Worm (Caenorhabditis elegans) whole organism, L1 larva: ENCODE results near the gene F35C11.3.

Source experiments
- Y116A8C.19 ChIP-seq: sonication (generic microtip); optimal IDR thresholded peaks from 2 replicates; lab custom pipeline; 2016; ENCODE audit warnings: missing compliant biosample characterization, missing genetic modification characterization, borderline replicate concordance
- aly-2 ChIP-seq: fragments of 150-350 bp; optimal IDR thresholded peaks from 2 replicates; lab custom pipeline; 2014; ENCODE audit warnings: missing biosample characterization, missing genetic modification characterization
- blmp-1 ChIP-seq: fragments of 150-350 bp; optimal IDR thresholded peaks from 2 replicates; lab custom pipeline; 2014; ENCODE audit warnings: missing biosample characterization, missing genetic modification characterization
- ceh-8 ChIP-seq: fragments of 200-800 bp; sonication (Bioruptor generic); optimal IDR thresholded peaks from 2 replicates; lab custom pipeline; 2018; ENCODE audit warnings: mild to moderate bottlenecking, missing genetic modification characterization, moderate library complexity, missing compliant biosample characterization
- ces-1 ChIP-seq: fragments of 150-350 bp; optimal IDR thresholded peaks from 2 replicates; lab custom pipeline; 2014; ENCODE audit warnings: missing biosample characterization, missing genetic modification reagents, missing genetic modification characterization
- dpl-1 ChIP-seq, 3 experiments: fragments of 150-350 bp in 2 of 3; sonication (generic microtip) in 1 of 3; optimal IDR thresholded peaks; 2 replicates each; lab custom pipeline; 2014 to 2017; ENCODE audit warnings: missing biosample characterization in 3 of 3, missing genetic modification characterization in 3 of 3, missing genetic modification reagents in 3 of 3
- dsc-1 ChIP-seq: sonication (generic microtip); optimal IDR thresholded peaks from 2 replicates; lab custom pipeline; 2016; ENCODE audit warnings: mild to moderate bottlenecking, missing genetic modification characterization, missing compliant biosample characterization
- efl-3 ChIP-seq: fragments of 200-800 bp; sonication (Bioruptor generic); optimal IDR thresholded peaks from 2 replicates; lab custom pipeline; 2018; ENCODE audit warnings: mild to moderate bottlenecking, missing genetic modification characterization, missing compliant biosample characterization
- elt-2 ChIP-seq: sonication (generic microtip); optimal IDR thresholded peaks from 2 replicates; lab custom pipeline; 2016; ENCODE audit warnings: missing genetic modification characterization, mild to moderate bottlenecking, inconsistent platforms, missing compliant biosample characterization, missing genetic modification reagents
- elt-3 ChIP-seq, 6 experiments: fragments of 150-350 bp in 1 of 6; sonication (generic microtip); optimal IDR thresholded peaks; 2 replicates each; lab custom pipeline; 2017 to 2018; ENCODE audit warnings: missing biosample characterization in 6 of 6, missing genetic modification characterization in 6 of 6, inconsistent platforms in 1 of 6
- fkh-10 ChIP-seq: sonication (generic microtip); optimal IDR thresholded peaks from 2 replicates; lab custom pipeline; 2017; ENCODE audit warnings: missing biosample characterization, missing genetic modification reagents, missing genetic modification characterization
- fkh-4 ChIP-seq: sonication (generic microtip); optimal IDR thresholded peaks from 2 replicates; lab custom pipeline; 2016; ENCODE audit warnings: missing compliant biosample characterization, missing genetic modification characterization, borderline replicate concordance
- fkh-8 ChIP-seq: sonication (generic microtip); optimal IDR thresholded peaks from 2 replicates; lab custom pipeline; 2016; ENCODE audit warnings: mild to moderate bottlenecking, missing genetic modification characterization, missing compliant biosample characterization
- fos-1 ChIP-seq: fragments of 150-350 bp; optimal IDR thresholded peaks from 2 replicates; lab custom pipeline; 2014; ENCODE audit warnings: missing biosample characterization, missing genetic modification characterization
- hlh-4 ChIP-seq: sonication (generic microtip); optimal IDR thresholded peaks from 2 replicates; lab custom pipeline; 2016; ENCODE audit warnings: mild to moderate bottlenecking, missing genetic modification characterization, missing compliant biosample characterization
- hpl-2 ChIP-seq: fragments of 150-350 bp; optimal IDR thresholded peaks from 2 replicates; lab custom pipeline; 2014; ENCODE audit warnings: missing biosample characterization, missing genetic modification reagents, missing genetic modification characterization
- isw-1 ChIP-seq: fragments of 200-800 bp; sonication (Bioruptor generic); IDR thresholded peaks from 2 replicates; pipeline ENCODE4 v1.3.6; 2022; ENCODE audit warnings: missing genetic modification characterization, missing compliant biosample characterization
- jun-1 ChIP-seq: fragments of 150-350 bp; optimal IDR thresholded peaks from 2 replicates; lab custom pipeline; 2014; ENCODE audit warnings: missing biosample characterization, missing genetic modification reagents, missing genetic modification characterization
- lin-14 ChIP-seq: fragments of 200-800 bp; sonication (Bioruptor generic); optimal IDR thresholded peaks from 2 replicates; lab custom pipeline; 2018; ENCODE audit warnings: mild to moderate bottlenecking, missing genetic modification characterization, moderate library complexity, missing compliant biosample characterization
- lin-35 ChIP-seq, 2 experiments: fragments of 150-350 bp; optimal IDR thresholded peaks; 2 replicates each; lab custom pipeline; 2014; ENCODE audit warnings: missing biosample characterization in 2 of 2, missing genetic modification characterization in 2 of 2, missing genetic modification reagents in 2 of 2
- lsy-2 ChIP-seq, 2 experiments: fragments of 150-350 bp; optimal IDR thresholded peaks; 2 replicates each; lab custom pipeline; 2014; ENCODE audit warnings: missing biosample characterization in 2 of 2, missing genetic modification characterization in 2 of 2
- mdl-1 ChIP-seq, 2 experiments: fragments of 150-350 bp; optimal IDR thresholded peaks; 2 replicates each; lab custom pipeline; 2014 to 2017; ENCODE audit warnings: missing biosample characterization in 2 of 2, missing genetic modification characterization in 2 of 2, inconsistent platforms in 1 of 2
- mef-2 ChIP-seq: fragments of 150-350 bp; optimal IDR thresholded peaks from 2 replicates; lab custom pipeline; 2014; ENCODE audit warnings: missing biosample characterization, missing genetic modification characterization
- mep-1 ChIP-seq: fragments of 150-350 bp; optimal IDR thresholded peaks from 2 replicates; lab custom pipeline; 2014; ENCODE audit warnings: missing biosample characterization, missing genetic modification characterization
- nhr-12 ChIP-seq: sonication (generic microtip); optimal IDR thresholded peaks from 2 replicates; lab custom pipeline; 2017; ENCODE audit warnings: missing biosample characterization, missing genetic modification characterization
- nhr-19 ChIP-seq: fragments of 200-800 bp; sonication (Bioruptor generic); conservative IDR thresholded peaks from 2 replicates; pipeline ENCODE4 v1.3.6; 2022; ENCODE audit warnings: missing genetic modification characterization, missing compliant biosample characterization
- nhr-20 ChIP-seq: sonication (generic microtip); optimal IDR thresholded peaks from 2 replicates; lab custom pipeline; 2016; ENCODE audit warnings: mild to moderate bottlenecking, missing genetic modification characterization, missing compliant biosample characterization
- nhr-47 ChIP-seq: sonication (generic microtip); optimal IDR thresholded peaks from 2 replicates; lab custom pipeline; 2016; ENCODE audit warnings: mild to moderate bottlenecking, missing genetic modification characterization, moderate library complexity, missing compliant biosample characterization
- nhr-76 ChIP-seq: sonication (generic microtip); optimal IDR thresholded peaks from 2 replicates; lab custom pipeline; 2017; ENCODE audit warnings: missing biosample characterization, missing genetic modification characterization
- nhr-85 ChIP-seq: sonication (generic microtip); peaks from one replicate; lab custom pipeline; 2016; ENCODE audit warnings: missing genetic modification characterization, inconsistent platforms, missing compliant biosample characterization
- pag-3 ChIP-seq: sonication (generic microtip); optimal IDR thresholded peaks from 2 replicates; lab custom pipeline; 2017; ENCODE audit warnings: missing genetic modification characterization, mild to moderate bottlenecking, missing compliant biosample characterization, antibody characterized with exemption, borderline replicate concordance; ENCODE audit not compliant: insufficient read depth
- pax-3 ChIP-seq: fragments of 200-800 bp; sonication (Bioruptor generic); optimal IDR thresholded peaks from 2 replicates; lab custom pipeline; 2018; ENCODE audit warnings: mild to moderate bottlenecking, missing genetic modification characterization, moderate library complexity, missing compliant biosample characterization
- skn-1 ChIP-seq: fragments of 150-350 bp; optimal IDR thresholded peaks from 2 replicates; lab custom pipeline; 2014; ENCODE audit warnings: missing biosample characterization, missing genetic modification characterization
- sptf-1 ChIP-seq: fragments of 150-350 bp; optimal IDR thresholded peaks from 2 replicates; lab custom pipeline; 2014; ENCODE audit warnings: missing biosample characterization, missing genetic modification characterization
- sup-37 ChIP-seq: fragments of 200-800 bp; sonication (Bioruptor generic); optimal IDR thresholded peaks from 2 replicates; lab custom pipeline; 2018; ENCODE audit warnings: mild to moderate bottlenecking, missing genetic modification characterization, missing compliant biosample characterization
- tbx-2 ChIP-seq: sonication (generic microtip); optimal IDR thresholded peaks from 2 replicates; lab custom pipeline; 2016; ENCODE audit warnings: missing genetic modification characterization, missing compliant biosample characterization
- unc-98 ChIP-seq: fragments of 200-800 bp; sonication (Bioruptor generic); IDR thresholded peaks from 2 replicates; pipeline ENCODE4 v1.3.6; 2022; ENCODE audit warnings: missing genetic modification characterization, missing compliant biosample characterization
- vab-15 ChIP-seq: sonication (generic microtip); optimal IDR thresholded peaks from 2 replicates; lab custom pipeline; 2017; ENCODE audit warnings: missing genotype, mild to moderate bottlenecking, missing genetic modification characterization, missing compliant biosample characterization
- xbp-1 ChIP-seq: sonication (generic microtip); optimal IDR thresholded peaks from 2 replicates; lab custom pipeline; 2016; ENCODE audit warnings: missing genetic modification characterization, missing compliant biosample characterization
- zip-4 ChIP-seq: fragments of 200-800 bp; sonication (Bioruptor generic); optimal IDR thresholded peaks from 2 replicates; lab custom pipeline; 2018; ENCODE audit warnings: mild to moderate bottlenecking, missing genetic modification characterization, moderate library complexity, missing compliant biosample characterization

Gene F35C11.3

DNA sequence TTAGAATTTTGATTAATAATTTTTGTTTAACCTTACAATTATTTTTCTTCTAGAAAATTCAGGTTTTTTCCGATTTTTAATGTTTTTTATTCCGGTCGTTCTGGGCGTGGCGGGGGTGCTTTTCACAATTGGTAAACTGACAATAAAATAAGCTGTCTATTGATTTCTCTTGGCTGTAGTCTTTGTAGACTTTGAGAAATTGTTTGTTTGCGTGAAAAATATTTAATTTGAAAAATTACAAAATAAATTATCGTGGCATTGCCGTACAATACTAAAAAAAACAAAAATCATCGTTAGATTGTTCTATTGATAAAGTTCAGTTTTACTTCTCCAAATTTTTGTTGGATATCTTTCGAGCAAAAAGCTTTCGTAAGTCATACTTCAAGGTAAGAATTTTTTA, at the start of gene F35C11.3:
Gene F35C11.3, plus strand, starts transcription at position 301 of the 400 bp plus-strand sequence.
- TF ChIP-seq fkh-4 (tag; lab: Kevin White, UChicago), result no peak
- TF ChIP-seq mep-1 (tag; lab: Kevin White, UChicago), result no peak
- TF ChIP-seq hpl-2 (GFP tag; lab: Kevin White, UChicago), result no peak
- no peak for TF ChIP-seq nhr-85 (tag; lab: Kevin White, UChicago)
- no peak for TF ChIP-seq ceh-8
- TF ChIP-seq sptf-1 (tag; lab: Kevin White, UChicago), result no peak
- no peak for TF ChIP-seq aly-2 (tag; lab: Kevin White, UChicago)
- TF ChIP-seq Y116A8C.19 (tag; lab: Kevin White, UChicago), result no peak

DNA sequence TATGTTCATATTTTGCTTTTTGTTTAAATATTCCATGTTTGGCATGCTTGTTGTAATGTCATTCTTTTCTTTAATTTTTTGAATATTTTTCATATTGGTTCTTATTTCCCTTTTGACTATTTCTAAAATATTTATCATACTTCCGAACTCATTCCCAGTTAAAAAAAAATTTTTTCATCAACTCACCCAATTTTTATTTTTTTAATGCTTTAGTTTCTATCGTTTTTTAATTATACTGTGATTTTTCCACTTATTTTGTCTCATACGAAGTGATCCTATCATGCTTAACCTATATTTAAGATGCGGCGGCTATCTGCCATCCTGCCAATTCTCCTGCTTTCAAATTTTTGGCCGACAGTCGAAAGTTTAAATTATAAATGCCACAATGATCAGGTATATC, 48.1 kb upstream of the F35C11.3 start, which contains the start of gene qua-1:
Gene qua-1, plus strand, starts transcription at position 301 of the 400 bp plus-strand sequence.
- no peak for TF ChIP-seq nhr-47 (tag; lab: Kevin White, UChicago)
- TF ChIP-seq fkh-8, result no peak
- no peak for TF ChIP-seq fkh-10 (GFP tag; lab: Kevin White, UChicago)
- no peak for TF ChIP-seq fkh-4 (tag; lab: Kevin White, UChicago)
- no peak for TF ChIP-seq hlh-4 (tag; lab: Kevin White, UChicago)
- TF ChIP-seq dsc-1, result no peak
- TF ChIP-seq, all 84 proteins: peak for 0

DNA sequence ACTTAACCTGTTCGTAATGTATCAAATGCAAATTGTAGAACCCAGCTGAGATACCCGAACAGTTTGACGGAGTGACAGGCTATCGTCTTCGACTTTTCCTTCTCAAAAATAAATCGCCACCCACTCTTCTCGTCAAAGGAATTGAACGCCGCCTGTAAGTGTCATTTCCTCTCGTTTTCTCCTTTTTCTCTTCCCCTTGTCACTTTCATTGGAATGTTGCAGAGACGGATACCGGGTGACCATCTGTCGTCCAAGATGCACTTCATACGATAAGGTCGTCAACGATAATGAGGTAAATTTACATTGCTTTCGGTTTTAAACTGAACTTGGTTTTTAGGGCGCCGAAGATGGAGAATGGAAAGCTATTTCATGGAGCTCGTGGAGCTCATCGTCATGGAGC, 46.8 kb upstream of the F35C11.3 start:
- TF ChIP-seq skn-1 (tag; lab: Kevin White, UChicago), result no peak
- TF ChIP-seq dpl-1 (GFP tag; optimal IDR thresholded peaks at IDR 0.05; lab: Kevin White, UChicago), result no peak
- no peak for TF ChIP-seq fkh-10 (GFP tag; lab: Kevin White, UChicago)
- no peak for TF ChIP-seq fos-1
- no peak for TF ChIP-seq unc-98 (GFP tag; lab: Robert Waterston, UW)
- TF ChIP-seq pax-3 (tag; lab: Kevin White, UChicago), result no peak
- no peak for TF ChIP-seq nhr-20
- peak; percentile 30 for TF ChIP-seq nhr-85 (tag; lab: Kevin White, UChicago)
- peak; percentile 100 for TF ChIP-seq blmp-1
- no peak for TF ChIP-seq xbp-1 (tag; lab: Kevin White, UChicago)
- no peak for TF ChIP-seq mef-2 (tag; lab: Kevin White, UChicago)
- no peak for TF ChIP-seq hpl-2 (GFP tag; lab: Kevin White, UChicago)
- no peak for TF ChIP-seq pag-3 (tag; lab: Kevin White, UChicago)
- TF ChIP-seq tbx-2, result no peak
- no peak for TF ChIP-seq vab-15 (tag; lab: Kevin White, UChicago)
- no peak for TF ChIP-seq sptf-1 (tag; lab: Kevin White, UChicago)
- TF ChIP-seq lin-14 (GFP tag; lab: Kevin White, UChicago), result peak; percentile 34
- no peak for TF ChIP-seq isw-1 (GFP tag; lab: Robert Waterston, UW)
- no peak for TF ChIP-seq nhr-76 (tag; lab: Kevin White, UChicago)
- TF ChIP-seq mdl-1 (tag; optimal IDR thresholded peaks at IDR 0.05; lab: Kevin White, UChicago), result no peak
- TF ChIP-seq elt-3 (tag; optimal IDR thresholded peaks at IDR 0.05; lab: Kevin White, UChicago), result peak in 1 of 6 experiments; percentile 27
- TF ChIP-seq zip-4 (GFP tag; lab: Kevin White, UChicago), result no peak
- TF ChIP-seq ces-1 (GFP tag; lab: Kevin White, UChicago), result no peak
- TF ChIP-seq lsy-2 (tag; optimal IDR thresholded peaks at IDR 0.05; lab: Kevin White, UChicago), result no peak
- no peak for TF ChIP-seq sup-37 (GFP tag; lab: Kevin White, UChicago)
- no peak for TF ChIP-seq jun-1 (tag; lab: Kevin White, UChicago)
- TF ChIP-seq fkh-8, result no peak
- TF ChIP-seq elt-2 (tag; lab: Kevin White, UChicago), result no peak
- TF ChIP-seq hlh-4 (tag; lab: Kevin White, UChicago), result no peak
- TF ChIP-seq nhr-12 (tag; lab: Kevin White, UChicago), result no peak
- TF ChIP-seq nhr-19 (GFP tag; lab: Robert Waterston, UW), result no peak
- TF ChIP-seq lin-35 (GFP tag; optimal IDR thresholded peaks at IDR 0.05; lab: Kevin White, UChicago), result no peak
- TF ChIP-seq aly-2 (tag; lab: Kevin White, UChicago), result no peak
- no peak for TF ChIP-seq efl-3 (GFP tag; lab: Kevin White, UChicago)
- TF ChIP-seq, all 84 proteins: peak for 4
